Fruit fly (Drosophila melanogaster) whole organism, adult: Measurements from ENCODE around the gene Or9a.

Experiments
- CG12768 ChIP-seq: fragments of 200-800 bp; sonication (Bioruptor generic); optimal IDR thresholded peaks from 2 replicates; lab custom pipeline; 2017; ENCODE audit warnings: missing biosample characterization, missing genetic modification characterization, mild to moderate bottlenecking, moderate library complexity, missing genetic modification reagents
- CG14711 ChIP-seq: fragments of 200-800 bp; sonication (Bioruptor generic); optimal IDR thresholded peaks from 2 replicates; lab custom pipeline; 2018; ENCODE audit warnings: missing biosample characterization, mild to moderate bottlenecking, missing genetic modification characterization, moderate library complexity
- CG33017 ChIP-seq: fragments of 200-800 bp; sonication (Bioruptor generic); optimal IDR thresholded peaks from 2 replicates; lab custom pipeline; 2018; ENCODE audit warnings: missing biosample characterization, mild to moderate bottlenecking, missing genetic modification characterization, moderate library complexity
- cic ChIP-seq: fragments of 200-800 bp; sonication (Bioruptor generic); optimal IDR thresholded peaks from 2 replicates; lab custom pipeline; 2017; ENCODE audit warnings: missing biosample characterization, mild to moderate bottlenecking, missing genetic modification characterization, moderate library complexity
- ovo ChIP-seq: fragments of 200-800 bp; sonication (Bioruptor generic); optimal IDR thresholded peaks from 2 replicates; lab custom pipeline; 2016; ENCODE audit warnings: missing biosample characterization, missing genetic modification characterization

dm6 chrX:10454795-10455194 lies 4.7 kb downstream of the Or9a start, which contains the start of gene CG32683:
- TF ChIP-seq CG33017 (tag; lab: Kevin White, UChicago) (no peak), ovo (GFP tag; lab: Kevin White, UChicago) (no peak), CG12768 (GFP tag; lab: Kevin White, UChicago) (no peak), CG14711 (tag; lab: Kevin White, UChicago) (no peak), cic (GFP tag; lab: Kevin White, UChicago) (no peak)
